Worm (Caenorhabditis elegans): ENCODE data around the gene ubxn-2.
A peak's percentile ranks its signal among the peaks of the same experiment; 100 is the strongest.

ubxn-2 gene

ce11 chrIV:2770835-2771234, 45.2 kb upstream of the ubxn-2 start:
- TF ChIP-seq sptf-1 (tag; optimal IDR thresholded peaks at IDR 0.05) (no peak), zip-8 (tag; optimal IDR thresholded peaks at IDR 0.05) (no peak), cnd-1 (tag; optimal IDR thresholded peaks at IDR 0.05) (no peak), ztf-11 (tag; optimal IDR thresholded peaks at IDR 0.05) (no peak), unc-120 (tag; optimal IDR thresholded peaks at IDR 0.05; ENCODE audit: poor library complexity, severe bottlenecking) (no peak), bed-3 (GFP tag; optimal IDR thresholded peaks at IDR 0.05) (no peak), snpc-4 (tag; optimal IDR thresholded peaks at IDR 0.05) (no peak), pha-4 (tag; optimal IDR thresholded peaks at IDR 0.05) (no peak), mab-5 (tag; optimal IDR thresholded peaks at IDR 0.05) (no peak), lin-32 (GFP tag; optimal IDR thresholded peaks at IDR 0.05) (no peak), ham-2 (GFP tag; optimal IDR thresholded peaks at IDR 0.05) (no peak), nhr-2 (tag; optimal IDR thresholded peaks at IDR 0.05) (no peak), flh-1 (GFP tag; optimal IDR thresholded peaks at IDR 0.05) (no peak), M03D4.4 (tag; optimal IDR thresholded peaks at IDR 0.05) (no peak), lin-13 (tag; optimal IDR thresholded peaks at IDR 0.05) (no peak), elt-3 (tag; optimal IDR thresholded peaks at IDR 0.05) (no peak)

- TF ChIP-seq snpc-4 (tag; optimal IDR thresholded peaks at IDR 0.05) (no peak), nhr-2 (tag; optimal IDR thresholded peaks at IDR 0.05) (no peak), zip-8 (tag; optimal IDR thresholded peaks at IDR 0.05) (no peak), blmp-1 (tag; optimal IDR thresholded peaks at IDR 0.05) (no peak), lsy-2 (tag; optimal IDR thresholded peaks at IDR 0.05) (no peak), elt-3 (tag; optimal IDR thresholded peaks at IDR 0.05) (no peak), ztf-11 (tag; optimal IDR thresholded peaks at IDR 0.05) (no peak), ces-1 (GFP tag; optimal IDR thresholded peaks at IDR 0.05) (no peak), drap-1 (GFP tag; optimal IDR thresholded peaks at IDR 0.05) (no peak), sptf-1 (tag; optimal IDR thresholded peaks at IDR 0.05) (no peak)
Observed at ce11 chrIV:2770067-2770466, 44.4 kb upstream of the ubxn-2 start.

ce11 chrIV:2765048-2765708, 39.6 kb upstream of the ubxn-2 start:
- TF ChIP-seq sptf-1 (tag; optimal IDR thresholded peaks at IDR 0.05) (peak; percentile 12), lsy-2 (tag; optimal IDR thresholded peaks at IDR 0.05) (no peak)

ce11 chrIV:2764160-2764559, 38.5 kb upstream of the ubxn-2 start:
- TF ChIP-seq unc-62 (GFP tag; optimal IDR thresholded peaks at IDR 0.05) (no peak), ceh-43 (GFP tag; optimal IDR thresholded peaks at IDR 0.05) (no peak), drap-1 (GFP tag; optimal IDR thresholded peaks at IDR 0.05) (no peak), bed-3 (GFP tag; optimal IDR thresholded peaks at IDR 0.05) (no peak), tbx-8 (GFP tag; optimal IDR thresholded peaks at IDR 0.05) (no peak)

- TF ChIP-seq ceh-39 (tag; optimal IDR thresholded peaks at IDR 0.05) (no peak), elt-1 (tag; optimal IDR thresholded peaks at IDR 0.05; ENCODE audit: borderline replicate concordance, insufficient read depth) (no peak), unc-120 (tag; optimal IDR thresholded peaks at IDR 0.05; ENCODE audit: poor library complexity, severe bottlenecking) (no peak), nhr-12 (tag; optimal IDR thresholded peaks at IDR 0.05) (no peak), nhr-28 (tag; optimal IDR thresholded peaks at IDR 0.05) (no peak), nhr-76 (tag; optimal IDR thresholded peaks at IDR 0.05) (no peak), sem-2 (GFP tag; optimal IDR thresholded peaks at IDR 0.05) (no peak), unc-62 (GFP tag; optimal IDR thresholded peaks at IDR 0.05) (no peak), blmp-1 (tag; optimal IDR thresholded peaks at IDR 0.05) (no peak), drap-1 (GFP tag; optimal IDR thresholded peaks at IDR 0.05) (no peak), flh-1 (GFP tag; optimal IDR thresholded peaks at IDR 0.05) (no peak), nhr-237 (tag; optimal IDR thresholded peaks at IDR 0.05) (no peak), ces-1 (GFP tag; optimal IDR thresholded peaks at IDR 0.05) (no peak)
Observed at ce11 chrIV:2762380-2762779, 36.8 kb upstream of the ubxn-2 start, which contains the start of gene Y54G2A.77. Y54G2A.77 (plus strand) TSS chrIV:2762680.

- TF ChIP-seq nhr-12 (tag; optimal IDR thresholded peaks at IDR 0.05): no peak
- no peak for TF ChIP-seq M03D4.4 (tag; optimal IDR thresholded peaks at IDR 0.05)
Observed at ce11 chrIV:2761477-2761876, 35.9 kb upstream of the ubxn-2 start.

Data from whole organism, mixed stage, embryonic.